Fruit fly (Drosophila melanogaster) whole organism, embryonic: Measurements from ENCODE around the gene Muc30E.

Experiments
- CG10274 ChIP-seq: fragments of 200-800 bp; sonication (Bioruptor generic); optimal IDR thresholded peaks from 3 replicates; lab custom pipeline; 2017; ENCODE audit warnings: missing biosample characterization, mild to moderate bottlenecking, missing genetic modification characterization
- CG10462 ChIP-seq: fragments of 200-800 bp; sonication (Bioruptor generic); optimal IDR thresholded peaks from 2 replicates; lab custom pipeline; 2016; ENCODE audit warnings: missing biosample characterization, missing genetic modification characterization
- CG11723 ChIP-seq: fragments of 200-800 bp; sonication (Bioruptor generic); optimal IDR thresholded peaks from 2 replicates; lab custom pipeline; 2017; ENCODE audit warnings: missing biosample characterization, mild to moderate bottlenecking, missing genetic modification characterization
- CG12155 ChIP-seq: fragments of 200-800 bp; sonication (Bioruptor generic); optimal IDR thresholded peaks from 3 replicates; lab custom pipeline; 2016; ENCODE audit warnings: missing biosample characterization, missing genetic modification characterization
- CG12219 ChIP-seq: fragments of 200-800 bp; sonication (Bioruptor generic); optimal IDR thresholded peaks from 3 replicates; lab custom pipeline; 2018; ENCODE audit warnings: missing biosample characterization, mild to moderate bottlenecking, missing genetic modification characterization
- CG13424 ChIP-seq: fragments of 200-800 bp; sonication (Bioruptor generic); optimal IDR thresholded peaks from 2 replicates; lab custom pipeline; 2019; ENCODE audit warnings: missing biosample characterization, mild to moderate bottlenecking, missing genetic modification characterization, moderate library complexity
- CG13624 ChIP-seq: fragments of 200-800 bp; sonication (Bioruptor generic); optimal IDR thresholded peaks from 2 replicates; lab custom pipeline; 2016; ENCODE audit warnings: missing biosample characterization, missing genetic modification characterization
- CG15696 ChIP-seq: fragments of 200-800 bp; sonication (Bioruptor generic); optimal IDR thresholded peaks from 2 replicates; lab custom pipeline; 2019; ENCODE audit warnings: missing biosample characterization, mild to moderate bottlenecking, missing genetic modification characterization, moderate library complexity
- CG17328 ChIP-seq: fragments of 200-800 bp; sonication (Bioruptor generic); IDR thresholded peaks from 2 replicates; pipeline ENCODE4 v1.3.6; 2022; ENCODE audit warnings: missing biosample characterization, missing genetic modification characterization
- CG17802 ChIP-seq: fragments of 200-800 bp; sonication (Bioruptor generic); optimal IDR thresholded peaks from 2 replicates; lab custom pipeline; 2018; ENCODE audit warnings: missing biosample characterization, mild to moderate bottlenecking, missing genetic modification characterization, moderate library complexity
- CG17829 ChIP-seq: fragments of 200-800 bp; optimal IDR thresholded peaks from 2 replicates; lab custom pipeline; 2019; ENCODE audit warnings: missing biosample characterization, mild to moderate bottlenecking, missing genetic modification characterization, moderate library complexity
- CG1792 ChIP-seq: fragments of 200-800 bp; sonication (Bioruptor generic); optimal IDR thresholded peaks from 2 replicates; lab custom pipeline; 2016; ENCODE audit warnings: missing biosample characterization, missing genetic modification characterization
- CG18476 ChIP-seq: fragments of 200-800 bp; sonication (Bioruptor generic); optimal IDR thresholded peaks from 2 replicates; lab custom pipeline; 2016; ENCODE audit warnings: missing biosample characterization, mild to moderate bottlenecking, missing genetic modification characterization
- CG2120 ChIP-seq: fragments of 200-800 bp; sonication (Bioruptor generic); optimal IDR thresholded peaks from 3 replicates; lab custom pipeline; 2016; ENCODE audit warnings: missing biosample characterization, missing genetic modification characterization
- CG2202 ChIP-seq: fragments of 200-800 bp; sonication (Bioruptor generic); optimal IDR thresholded peaks from 2 replicates; lab custom pipeline; 2018; ENCODE audit warnings: missing biosample characterization, mild to moderate bottlenecking, missing genetic modification characterization
- CG2712 ChIP-seq: fragments of 200-800 bp; optimal IDR thresholded peaks from 3 replicates; lab custom pipeline; 2019; ENCODE audit warnings: missing biosample characterization, mild to moderate bottlenecking, missing genetic modification characterization, moderate library complexity
- CG32532 ChIP-seq: fragments of 200-800 bp; sonication (Bioruptor generic); IDR thresholded peaks from 2 replicates; pipeline ENCODE4 v1.3.6; 2022; ENCODE audit warnings: missing biosample characterization, missing genetic modification characterization
- CG32767 ChIP-seq: fragments of 200-800 bp; sonication (Bioruptor generic); IDR thresholded peaks from 2 replicates; pipeline ENCODE4 v1.3.6; 2022; ENCODE audit warnings: missing biosample characterization, missing genetic modification characterization
- CG3995 ChIP-seq: fragments of 200-800 bp; sonication (Bioruptor generic); optimal IDR thresholded peaks from 3 replicates; lab custom pipeline; 2016; ENCODE audit warnings: missing biosample characterization, missing genetic modification characterization
- CG4282 ChIP-seq: fragments of 200-800 bp; sonication (Bioruptor generic); optimal IDR thresholded peaks from 2 replicates; lab custom pipeline; 2016; ENCODE audit warnings: missing biosample characterization, missing genetic modification characterization
- CG4360 ChIP-seq: fragments of 200-800 bp; sonication (Bioruptor generic); IDR thresholded peaks from 2 replicates; pipeline ENCODE4 v1.3.6; 2022; ENCODE audit warnings: missing biosample characterization, missing genetic modification characterization
- CG5245 ChIP-seq: fragments of 200-800 bp; sonication (Bioruptor generic); optimal IDR thresholded peaks from 3 replicates; lab custom pipeline; 2016; ENCODE audit warnings: missing biosample characterization, missing genetic modification characterization
- CG6683 ChIP-seq: fragments of 200-800 bp; sonication (Bioruptor generic); optimal IDR thresholded peaks from 2 replicates; lab custom pipeline; 2017; ENCODE audit warnings: missing biosample characterization, mild to moderate bottlenecking, missing genetic modification characterization, missing genetic modification reagents
- CG8359 ChIP-seq: fragments of 200-800 bp; sonication (Bioruptor generic); optimal IDR thresholded peaks from 2 replicates; lab custom pipeline; 2017; ENCODE audit warnings: missing biosample characterization, mild to moderate bottlenecking, missing genetic modification characterization, borderline replicate concordance
- CG9437 ChIP-seq: fragments of 200-800 bp; sonication (Bioruptor generic); optimal IDR thresholded peaks from 2 replicates; lab custom pipeline; 2018; ENCODE audit warnings: missing biosample characterization, mild to moderate bottlenecking, missing genetic modification characterization
- CG9609 ChIP-seq: fragments of 200-800 bp; sonication (Bioruptor generic); optimal IDR thresholded peaks from 3 replicates; lab custom pipeline; 2016; ENCODE audit warnings: missing biosample characterization, missing genetic modification characterization
- CG9797 ChIP-seq: fragments of 200-800 bp; sonication (Bioruptor generic); optimal IDR thresholded peaks from 3 replicates; lab custom pipeline; 2018; ENCODE audit warnings: missing biosample characterization, mild to moderate bottlenecking, missing genetic modification characterization
- CoRest ChIP-seq: fragments of 200-800 bp; sonication (Bioruptor generic); optimal IDR thresholded peaks from 3 replicates; lab custom pipeline; 2018; ENCODE audit warnings: missing biosample characterization, mild to moderate bottlenecking, missing genetic modification characterization, moderate library complexity
- Dfd ChIP-seq, 2 experiments: fragments of >200 bp; optimal IDR thresholded peaks; 2 replicates each; lab custom pipeline; 2017; ENCODE audit warnings: missing biosample characterization in 2 of 2, missing genetic modification characterization in 2 of 2
- HLH54F ChIP-seq: fragments of 200-800 bp; sonication (Bioruptor generic); optimal IDR thresholded peaks from 3 replicates; lab custom pipeline; 2016; ENCODE audit warnings: missing biosample characterization, missing genetic modification characterization
- Lim3 ChIP-seq: fragments of 200-800 bp; sonication (Bioruptor generic); IDR thresholded peaks from 2 replicates; pipeline ENCODE4 v1.3.6; 2022; ENCODE audit warnings: missing biosample characterization, missing genetic modification characterization
- TFAM ChIP-seq: fragments of 200-800 bp; sonication (Bioruptor generic); optimal IDR thresholded peaks from 2 replicates; lab custom pipeline; 2017; ENCODE audit warnings: missing biosample characterization, missing genetic modification characterization, inconsistent platforms
- al ChIP-seq: fragments of 200-800 bp; sonication (Bioruptor generic); IDR thresholded peaks from 2 replicates; pipeline ENCODE4 v1.3.6; 2022; ENCODE audit warnings: missing biosample characterization, missing genetic modification characterization
- cg ChIP-seq: fragments of 200-800 bp; sonication (Bioruptor generic); optimal IDR thresholded peaks from 3 replicates; lab custom pipeline; 2019; ENCODE audit warnings: missing biosample characterization, mild to moderate bottlenecking, missing genetic modification characterization, moderate library complexity
- ci ChIP-seq: fragments of 200-800 bp; sonication (Bioruptor generic); IDR thresholded peaks from 3 replicates; pipeline ENCODE4 v1.3.6; 2022; ENCODE audit warnings: missing biosample characterization, missing genetic modification characterization
- corto ChIP-seq: fragments of 200-800 bp; sonication (Bioruptor generic); optimal IDR thresholded peaks from 2 replicates; lab custom pipeline; 2016; ENCODE audit warnings: missing biosample characterization, mild to moderate bottlenecking, missing genetic modification characterization, moderate library complexity
- esg ChIP-seq: fragments of 200-800 bp; sonication (Bioruptor generic); conservative IDR thresholded peaks from 2 replicates; pipeline ENCODE4 v1.3.6; 2022; ENCODE audit warnings: missing biosample characterization, missing genetic modification characterization
- eve ChIP-seq, 2 experiments: fragments of >200 bp; optimal IDR thresholded peaks; 2 replicates each; lab custom pipeline; 2017; ENCODE audit warnings: missing biosample characterization in 2 of 2, missing genetic modification characterization in 2 of 2
- ewg ChIP-seq: fragments of 200-800 bp; sonication (Bioruptor generic); optimal IDR thresholded peaks from 3 replicates; lab custom pipeline; 2017; ENCODE audit warnings: mild to moderate bottlenecking, missing biosample characterization, missing genetic modification reagents, missing genetic modification characterization
- fru ChIP-seq: fragments of >200 bp; optimal IDR thresholded peaks from 2 replicates; lab custom pipeline; 2017
- ftz-f1 ChIP-seq: fragments of 200-800 bp; sonication (Bioruptor generic); optimal IDR thresholded peaks from 2 replicates; lab custom pipeline; 2016; ENCODE audit warnings: missing biosample characterization, missing genetic modification characterization
- ham ChIP-seq: fragments of 200-800 bp; sonication (Bioruptor generic); IDR thresholded peaks from 2 replicates; pipeline ENCODE4 v1.3.6; 2022; ENCODE audit warnings: missing biosample characterization, missing genetic modification characterization
- hb ChIP-seq: fragments of 200-800 bp; sonication (Bioruptor generic); IDR thresholded peaks from 3 replicates; pipeline ENCODE4 v1.3.6; 2022; ENCODE audit warnings: missing biosample characterization, missing genetic modification characterization; ENCODE audit not compliant: partially characterized antibody
- lilli ChIP-seq: fragments of 200-800 bp; sonication (Bioruptor generic); optimal IDR thresholded peaks from 3 replicates; lab custom pipeline; 2016; ENCODE audit warnings: missing biosample characterization, missing genetic modification characterization
- lola ChIP-seq, 3 experiments: fragments of >200 bp in 2 of 3; fragments of 200-800 bp in 1 of 3; sonication (Bioruptor generic) in 1 of 3; optimal IDR thresholded peaks; 2 replicates each; lab custom pipeline; 2017 to 2019; ENCODE audit warnings: missing biosample characterization in 3 of 3, missing genetic modification characterization in 3 of 3, mild to moderate bottlenecking in 1 of 3, moderate library complexity in 1 of 3
- nau ChIP-seq: fragments of 200-800 bp; sonication (Bioruptor generic); optimal IDR thresholded peaks from 3 replicates; lab custom pipeline; 2017; ENCODE audit warnings: missing biosample characterization, mild to moderate bottlenecking, missing genetic modification characterization, missing genetic modification reagents
- nmo ChIP-seq: fragments of 200-800 bp; sonication (Bioruptor generic); optimal IDR thresholded peaks from 2 replicates; lab custom pipeline; 2018; ENCODE audit warnings: missing biosample characterization, mild to moderate bottlenecking, missing genetic modification characterization, moderate library complexity
- onecut ChIP-seq: fragments of 200-800 bp; sonication (Bioruptor generic); IDR thresholded peaks from 2 replicates; pipeline ENCODE4 v1.3.6; 2022; ENCODE audit warnings: missing biosample characterization, missing genetic modification characterization
- scrt ChIP-seq: fragments of 200-800 bp; sonication (Bioruptor generic); optimal IDR thresholded peaks from 2 replicates; lab custom pipeline; 2018; ENCODE audit warnings: missing biosample characterization, mild to moderate bottlenecking, missing genetic modification characterization, moderate library complexity
- sima ChIP-seq: fragments of 200-800 bp; sonication (Bioruptor generic); optimal IDR thresholded peaks from 2 replicates; lab custom pipeline; 2016; ENCODE audit warnings: missing biosample characterization, missing genetic modification characterization
- tio ChIP-seq: fragments of 200-800 bp; sonication (Bioruptor generic); optimal IDR thresholded peaks from 2 replicates; lab custom pipeline; 2017; ENCODE audit warnings: missing biosample characterization, missing genetic modification characterization, inconsistent platforms

The Muc30E gene

DNA sequence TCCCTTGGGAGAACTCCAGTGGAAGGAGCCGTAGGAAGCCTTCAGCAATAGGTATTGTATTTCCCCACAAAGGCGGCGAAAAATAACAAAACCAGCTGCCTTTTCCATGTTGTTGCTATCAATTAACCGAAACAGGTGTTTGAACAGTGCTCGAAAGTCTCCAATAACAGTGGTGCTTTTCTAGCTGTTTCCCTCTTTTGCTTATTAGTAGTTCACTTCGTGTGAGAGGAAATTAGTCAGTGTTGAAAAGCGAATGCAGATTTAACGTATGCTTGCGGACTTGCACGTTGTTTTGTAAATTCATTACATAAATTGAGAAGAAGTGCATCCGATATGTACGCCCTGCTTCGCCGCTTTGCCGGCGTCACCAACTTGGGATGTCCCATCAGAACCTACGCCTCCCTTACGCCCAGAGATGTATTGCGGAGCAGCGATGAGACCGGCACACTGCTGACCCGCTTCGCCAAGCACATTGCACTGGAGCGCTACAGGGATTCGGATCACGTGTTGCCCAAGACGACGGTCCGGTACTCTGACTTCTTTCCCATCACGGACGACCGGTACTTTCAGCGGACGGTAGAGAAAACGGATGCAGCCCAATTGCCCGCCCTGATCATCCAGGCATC is 35.8 kb upstream of the Muc30E start, which contains the start of the genes Datp and CG4619 (continued):
- TF ChIP-seq Lim3 (GFP tag; lab: Robert Waterston, UW) (no peak), scrt (GFP tag; lab: Kevin White, UChicago) (peak; percentile 49), TFAM (GFP tag; lab: Kevin White, UChicago) (no peak), CG11723 (GFP tag; lab: Kevin White, UChicago) (no peak), al (GFP tag; lab: Robert Waterston, UW) (no peak; the same call in 1 of the 2 replicates), onecut (GFP tag; lab: Robert Waterston, UW) (no peak), CG18476 (GFP tag; lab: Kevin White, UChicago) (no peak), eve (GFP tag; optimal IDR thresholded peaks at IDR 0.05; lab: Kevin White, UChicago) (no peak), CG6683 (GFP tag; lab: Kevin White, UChicago) (no peak), esg (GFP tag; lab: Robert Waterston, UW) (no peak), HLH54F (peak; percentile 67), CG13424 (tag; lab: Kevin White, UChicago) (peak; percentile 3), CG9609 (GFP tag; lab: Kevin White, UChicago) (peak; percentile 51), CG10274 (GFP tag; lab: Kevin White, UChicago) (no peak), CG3995 (GFP tag; lab: Kevin White, UChicago) (peak; percentile 36), tio (GFP tag; lab: Kevin White, UChicago) (no peak), CG17328 (GFP tag; lab: Robert Waterston, UW) (peak; percentile 29; the same call in 1 of the 2 replicates), cg (GFP tag; lab: Kevin White, UChicago) (no peak), CG9797 (peak; percentile 8), lilli (peak; percentile 51), nmo (GFP tag; lab: Kevin White, UChicago) (peak; percentile 20), CG2120 (GFP tag; lab: Kevin White, UChicago) (peak; percentile 75), CG5245 (peak; percentile 17), CG12155 (GFP tag; lab: Kevin White, UChicago) (peak; percentile 11), CG17829 (no peak), CG32532 (GFP tag; lab: Robert Waterston, UW) (no peak), CG9437 (GFP tag; lab: Kevin White, UChicago) (peak; percentile 93), hb (GFP tag; lab: Robert Waterston, UW) (no peak), sima (GFP tag; lab: Kevin White, UChicago) (no peak), ci (peak; percentile 65), fru (no peak), CoRest (tag; lab: Kevin White, UChicago) (peak; percentile 23), CG13624 (GFP tag; lab: Kevin White, UChicago) (peak; percentile 32), corto (GFP tag; lab: Kevin White, UChicago) (no peak), CG2712 (tag; lab: Kevin White, UChicago) (peak; percentile 16), CG4360 (GFP tag; lab: Robert Waterston, UW) (peak; percentile 64), CG1792 (GFP tag; lab: Kevin White, UChicago) (no peak), CG15696 (no peak), CG17802 (no peak), ftz-f1 (GFP tag; lab: Kevin White, UChicago) (no peak), CG32767 (GFP tag; lab: Robert Waterston, UW) (no peak), lola (GFP tag; optimal IDR thresholded peaks at IDR 0.05; lab: Kevin White, UChicago) (no peak), CG10462 (no peak), CG12219 (GFP tag; lab: Kevin White, UChicago) (peak; percentile 13), nau (GFP tag; lab: Kevin White, UChicago) (no peak), CG8359 (no peak), Dfd (GFP tag; optimal IDR thresholded peaks at IDR 0.05; lab: Kevin White, UChicago) (no peak), ham (GFP tag; lab: Robert Waterston, UW) (no peak), CG2202 (tag; lab: Kevin White, UChicago) (no peak), CG4282 (GFP tag; lab: Kevin White, UChicago) (no peak), ewg (GFP tag; lab: Kevin White, UChicago) (peak; percentile 0)
